Worm (Caenorhabditis elegans) whole organism, late embryonic: ENCODE data around the gene suex-1.

ENCODE experiments used
- ceh-48 ChIP-seq: sonication (generic microtip); optimal IDR thresholded peaks from 2 replicates; lab custom pipeline; 2016; ENCODE audit warnings: missing genetic modification characterization, inconsistent platforms, missing compliant biosample characterization
- ttx-3 ChIP-seq: sonication (generic microtip); optimal IDR thresholded peaks from 2 replicates; lab custom pipeline; 2016; ENCODE audit warnings: missing genetic modification reagents, missing genetic modification characterization, missing compliant biosample characterization
- ztf-16 ChIP-seq: sonication (generic microtip); optimal IDR thresholded peaks from 2 replicates; lab custom pipeline; 2017; ENCODE audit warnings: missing genetic modification characterization, missing compliant biosample characterization

- TF ChIP-seq ceh-48 (tag; lab: Kevin White, UChicago), result no peak
- TF ChIP-seq ttx-3, result no peak
- no peak for TF ChIP-seq ztf-16 (tag; lab: Kevin White, UChicago)
Measured at ce11 chrII:5497541-5497940, 515 bp downstream of the suex-1 start.
